Worm (Caenorhabditis elegans) whole organism, midembryonic: ENCODE data around the gene F21A3.3.

ENCODE experiments used
- T22C8.4 ChIP-seq: fragments of 200-800 bp; sonication (Bioruptor generic); IDR thresholded peaks from 2 replicates; pipeline ENCODE4 v1.3.6; 2022; ENCODE audit warnings: missing genetic modification characterization, missing compliant biosample characterization
- cog-1 ChIP-seq: sonication (generic microtip); optimal IDR thresholded peaks from 2 replicates; lab custom pipeline; 2016; ENCODE audit warnings: missing genetic modification characterization, missing compliant biosample characterization
- flt-1 ChIP-seq: fragments of 200-800 bp; sonication (Bioruptor generic); IDR thresholded peaks from 2 replicates; pipeline ENCODE4 v1.3.6; 2022; ENCODE audit warnings: missing genetic modification characterization, missing compliant biosample characterization
- klf-2 ChIP-seq: fragments of 200-800 bp; sonication (Bioruptor generic); conservative IDR thresholded peaks from 2 replicates; pipeline ENCODE4 v1.3.6; 2022; ENCODE audit warnings: missing genetic modification reagents, missing genetic modification characterization, missing compliant biosample characterization
- med-1 ChIP-seq: sonication (generic microtip); optimal IDR thresholded peaks from 2 replicates; lab custom pipeline; 2017; ENCODE audit warnings: missing genetic modification characterization, mild to moderate bottlenecking, missing compliant biosample characterization, antibody characterized with exemption, missing genetic modification reagents; ENCODE audit not compliant: insufficient read depth
- tab-1 ChIP-seq: fragments of 200-800 bp; sonication (Bioruptor generic); IDR thresholded peaks from 2 replicates; pipeline ENCODE4 v1.3.6; 2022; ENCODE audit warnings: missing genetic modification characterization, missing compliant biosample characterization
- ztf-23 ChIP-seq: fragments of 200-800 bp; sonication (Bioruptor generic); IDR thresholded peaks from 2 replicates; pipeline ENCODE4 v1.3.6; 2022; ENCODE audit warnings: missing genetic modification reagents, missing genetic modification characterization, missing compliant biosample characterization
- ztf-29 ChIP-seq: fragments of 200-800 bp; sonication (Bioruptor generic); IDR thresholded peaks from 2 replicates; pipeline ENCODE4 v1.3.6; 2022; ENCODE audit warnings: missing genetic modification reagents, missing genetic modification characterization, missing compliant biosample characterization

ce11 chrV:15471029-15471428 lies 46.5 kb upstream of the F21A3.3 start, which contains the start of gene dpf-1:
- TF ChIP-seq flt-1 (GFP tag; lab: Robert Waterston, UW) (no peak), ztf-29 (GFP tag; lab: Robert Waterston, UW) (no peak), tab-1 (no peak), cog-1 (tag; lab: Kevin White, UChicago) (no peak), T22C8.4 (no peak), klf-2 (GFP tag; lab: Robert Waterston, UW) (no peak), ztf-23 (GFP tag; lab: Robert Waterston, UW) (no peak), med-1 (GFP tag; lab: Kevin White, UChicago) (no peak)
